Worm (Caenorhabditis elegans) whole organism, midembryonic: ENCODE data around the gene F53F1.3.
"Not testable (repeated sequence)": the region's sequence is repeated elsewhere in the genome, so short reads cannot be mapped to it uniquely, and the experiment has no call there.

Experiments used
- T22C8.4 ChIP-seq: fragments of 200-800 bp; sonication (Bioruptor generic); IDR thresholded peaks from 2 replicates; pipeline ENCODE4 v1.3.6; 2022; ENCODE audit warnings: missing genetic modification characterization, missing compliant biosample characterization
- cog-1 ChIP-seq: sonication (generic microtip); optimal IDR thresholded peaks from 2 replicates; lab custom pipeline; 2016; ENCODE audit warnings: missing genetic modification characterization, missing compliant biosample characterization
- flt-1 ChIP-seq: fragments of 200-800 bp; sonication (Bioruptor generic); IDR thresholded peaks from 2 replicates; pipeline ENCODE4 v1.3.6; 2022; ENCODE audit warnings: missing genetic modification characterization, missing compliant biosample characterization
- klf-2 ChIP-seq: fragments of 200-800 bp; sonication (Bioruptor generic); conservative IDR thresholded peaks from 2 replicates; pipeline ENCODE4 v1.3.6; 2022; ENCODE audit warnings: missing genetic modification reagents, missing genetic modification characterization, missing compliant biosample characterization
- med-1 ChIP-seq: sonication (generic microtip); optimal IDR thresholded peaks from 2 replicates; lab custom pipeline; 2017; ENCODE audit warnings: missing genetic modification characterization, mild to moderate bottlenecking, missing compliant biosample characterization, antibody characterized with exemption, missing genetic modification reagents; ENCODE audit not compliant: insufficient read depth
- ref-1 ChIP-seq: fragments of 200-800 bp; sonication (Bioruptor generic); conservative IDR thresholded peaks from 2 replicates; pipeline ENCODE4 v1.3.6; 2022; ENCODE audit warnings: missing genetic modification reagents, missing genetic modification characterization, missing compliant biosample characterization
- tab-1 ChIP-seq: fragments of 200-800 bp; sonication (Bioruptor generic); IDR thresholded peaks from 2 replicates; pipeline ENCODE4 v1.3.6; 2022; ENCODE audit warnings: missing genetic modification characterization, missing compliant biosample characterization
- ztf-23 ChIP-seq: fragments of 200-800 bp; sonication (Bioruptor generic); IDR thresholded peaks from 2 replicates; pipeline ENCODE4 v1.3.6; 2022; ENCODE audit warnings: missing genetic modification reagents, missing genetic modification characterization, missing compliant biosample characterization
- ztf-29 ChIP-seq: fragments of 200-800 bp; sonication (Bioruptor generic); IDR thresholded peaks from 2 replicates; pipeline ENCODE4 v1.3.6; 2022; ENCODE audit warnings: missing genetic modification reagents, missing genetic modification characterization, missing compliant biosample characterization

F53F1.3 gene

ce11 chrV:13441661-13442060, 33.6 kb downstream of the F53F1.3 start, which contains the start of gene col-162:
Gene col-162, plus strand, starts transcription at chrV:13441961.
- TF ChIP-seq ztf-29 (GFP tag; lab: Robert Waterston, UW) (no peak), ztf-23 (GFP tag; lab: Robert Waterston, UW) (no peak), ref-1 (GFP tag; lab: Robert Waterston, UW) (no peak), klf-2 (GFP tag; lab: Robert Waterston, UW) (no peak), T22C8.4 (GFP tag; lab: Robert Waterston, UW) (no peak), med-1 (GFP tag; lab: Kevin White, UChicago) (no peak), tab-1 (GFP tag; lab: Robert Waterston, UW) (no peak), cog-1 (tag; lab: Kevin White, UChicago) (no peak), flt-1 (GFP tag; lab: Robert Waterston, UW) (no peak)

DNA sequence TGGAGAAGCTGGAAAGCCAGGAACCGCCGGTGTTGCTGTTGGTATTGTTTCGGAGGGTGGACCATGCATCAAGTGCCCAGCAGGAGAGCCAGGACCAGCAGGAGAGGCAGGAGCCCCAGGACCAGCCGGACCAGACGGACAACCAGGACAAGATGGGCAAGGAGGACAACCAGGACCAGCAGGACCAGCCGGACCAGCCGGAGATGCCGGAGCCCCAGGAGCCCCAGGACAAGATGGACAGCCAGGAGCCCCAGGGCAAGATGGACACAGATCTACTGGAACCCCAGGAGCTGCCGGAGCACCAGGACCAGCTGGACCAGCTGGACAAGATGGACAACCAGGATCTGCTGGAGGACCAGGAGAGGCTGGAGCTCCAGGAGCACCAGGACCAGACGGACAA, 34.8 kb downstream of the F53F1.3 start:
- TF ChIP-seq ztf-29 (GFP tag; lab: Robert Waterston, UW) (no peak), T22C8.4 (GFP tag; lab: Robert Waterston, UW) (no peak), med-1 (GFP tag; lab: Kevin White, UChicago) (no peak), tab-1 (GFP tag; lab: Robert Waterston, UW) (no peak), cog-1 (tag; lab: Kevin White, UChicago) (no peak), ref-1 (GFP tag; lab: Robert Waterston, UW) (no peak), ztf-23 (GFP tag; lab: Robert Waterston, UW) (no peak), flt-1 (GFP tag; lab: Robert Waterston, UW) (no peak), klf-2 (GFP tag; lab: Robert Waterston, UW) (no peak)

DNA sequence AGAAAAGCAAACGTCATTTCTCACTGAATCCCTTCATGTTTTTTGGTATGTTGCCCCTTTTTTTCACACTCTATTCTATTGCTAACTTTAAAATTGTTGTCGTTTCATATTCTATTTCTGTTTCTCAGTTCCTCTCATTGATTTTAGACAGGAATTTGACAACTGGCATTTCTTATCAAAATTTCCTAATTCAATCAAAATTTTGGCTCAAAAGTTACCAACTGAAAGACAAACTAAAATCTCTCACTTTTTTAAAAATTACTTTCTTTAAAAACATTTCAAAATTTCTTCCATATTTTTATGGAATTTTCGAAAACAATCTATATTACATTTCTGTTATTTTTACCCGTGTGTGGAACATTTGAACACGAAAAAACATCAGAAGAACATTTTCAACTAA, 35.5 kb downstream of the F53F1.3 start, which contains the start of gene Y2H9A.6:
Gene Y2H9A.6 (plus strand): TSS at position 301 of the 400 bp plus-strand sequence.
- TF ChIP-seq T22C8.4, klf-2, ztf-23 (GFP tag; lab: Robert Waterston, UW): not testable (repeated sequence)

DNA sequence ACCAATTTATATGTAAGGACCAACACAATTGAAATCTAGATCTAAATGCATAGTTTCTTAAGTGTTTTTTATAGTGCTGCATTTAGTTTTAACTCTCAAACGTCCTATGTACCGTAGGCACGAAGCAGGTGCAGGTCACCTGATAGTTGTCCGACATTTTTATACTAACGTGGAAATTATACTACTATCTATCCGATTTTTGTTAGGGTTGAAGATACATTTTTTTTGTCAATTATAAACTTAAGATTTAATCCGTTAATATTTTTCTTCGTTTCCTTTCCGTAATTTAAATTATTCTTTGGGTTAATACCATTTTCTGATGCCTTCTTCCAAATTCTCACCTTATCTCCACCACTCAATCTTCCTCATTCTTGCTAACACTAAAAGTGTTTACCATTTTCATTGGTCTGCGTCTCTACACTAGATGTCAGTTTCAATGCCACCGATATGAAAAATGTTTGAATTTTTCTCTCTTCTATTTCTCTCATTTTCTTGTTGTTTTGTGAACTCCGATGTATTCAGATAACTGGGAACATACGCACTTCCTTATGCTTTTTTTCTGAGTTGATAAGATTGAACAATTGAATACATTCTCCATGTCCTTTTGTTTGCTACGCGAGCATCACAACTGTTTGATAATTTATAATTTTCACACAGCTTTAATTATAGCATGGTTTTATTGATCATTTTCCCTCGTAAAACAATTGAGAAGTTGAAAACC, 37.3 kb downstream of the F53F1.3 start, which contains the start of gene Y2H9A.4:
Gene Y2H9A.4 (plus strand): TSS at position 671 of the 721 bp plus-strand sequence.
- TF ChIP-seq cog-1 (tag; lab: Kevin White, UChicago), result no peak
- TF ChIP-seq med-1 (GFP tag; lab: Kevin White, UChicago), result no peak
- TF ChIP-seq klf-2 (GFP tag; lab: Robert Waterston, UW), result no peak
- TF ChIP-seq flt-1 (GFP tag; lab: Robert Waterston, UW), result no peak
- TF ChIP-seq ztf-29 (GFP tag; lab: Robert Waterston, UW), result no peak
- no peak for TF ChIP-seq T22C8.4 (GFP tag; lab: Robert Waterston, UW)
- TF ChIP-seq tab-1 (GFP tag; lab: Robert Waterston, UW), result no peak
- TF ChIP-seq ztf-23 (GFP tag; lab: Robert Waterston, UW), result no peak
- no peak for TF ChIP-seq ref-1 (GFP tag; lab: Robert Waterston, UW)

DNA sequence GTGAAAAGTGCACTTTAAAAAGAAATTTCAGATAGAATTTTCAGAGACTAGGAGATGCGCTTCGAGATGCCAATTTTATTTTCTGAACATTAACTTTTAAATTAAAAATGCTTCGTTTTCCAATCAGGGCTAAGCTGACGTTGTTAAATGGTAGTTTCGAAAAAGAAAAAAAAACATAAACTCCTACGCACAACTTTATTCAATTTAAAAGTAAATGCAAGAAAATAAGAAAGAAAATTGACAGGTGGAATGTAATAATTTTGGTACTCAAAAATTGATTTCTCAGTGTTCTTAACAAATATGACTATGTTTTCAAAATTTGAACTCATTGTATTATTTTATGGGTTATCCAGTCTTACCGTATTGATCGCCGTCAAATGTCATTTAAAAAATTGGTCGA, 45.3 kb downstream of the F53F1.3 start, which contains the start of gene lurp-2:
Gene lurp-2 (plus strand): TSS at position 301 of the 400 bp plus-strand sequence.
- TF ChIP-seq med-1 (GFP tag; lab: Kevin White, UChicago) (no peak), flt-1 (GFP tag; lab: Robert Waterston, UW) (no peak), cog-1 (tag; lab: Kevin White, UChicago) (no peak)

DNA sequence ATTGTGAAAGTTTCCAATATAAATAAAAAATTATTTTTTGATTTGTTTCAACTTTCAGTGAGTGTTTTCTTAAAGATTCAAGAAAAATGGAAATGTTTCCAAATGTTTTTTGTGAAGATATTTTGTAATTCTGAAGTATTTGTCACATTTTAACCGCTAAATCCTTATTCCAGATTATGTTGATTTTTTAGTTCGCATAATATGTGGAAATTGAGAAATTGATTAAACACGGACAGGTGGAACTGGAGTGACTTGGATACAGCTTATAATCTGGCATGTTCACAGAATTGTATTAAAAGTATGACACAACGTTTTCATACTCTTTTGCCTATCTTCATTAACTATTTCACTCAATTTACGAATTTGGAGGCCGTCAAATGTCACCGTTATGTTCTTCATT, 47.4 kb downstream of the F53F1.3 start, which contains the start of gene lurp-3:
Gene lurp-3 (plus strand): TSS at position 301 of the 400 bp plus-strand sequence.
- TF ChIP-seq tab-1 (GFP tag; lab: Robert Waterston, UW) (no peak), T22C8.4 (GFP tag; lab: Robert Waterston, UW) (no peak), ztf-29 (GFP tag; lab: Robert Waterston, UW) (no peak), klf-2 (GFP tag; lab: Robert Waterston, UW) (no peak), med-1 (GFP tag; lab: Kevin White, UChicago) (no peak), flt-1 (GFP tag; lab: Robert Waterston, UW) (no peak), ztf-23 (GFP tag; lab: Robert Waterston, UW) (no peak), ref-1 (GFP tag; lab: Robert Waterston, UW) (no peak), cog-1 (tag; lab: Kevin White, UChicago) (no peak)

DNA sequence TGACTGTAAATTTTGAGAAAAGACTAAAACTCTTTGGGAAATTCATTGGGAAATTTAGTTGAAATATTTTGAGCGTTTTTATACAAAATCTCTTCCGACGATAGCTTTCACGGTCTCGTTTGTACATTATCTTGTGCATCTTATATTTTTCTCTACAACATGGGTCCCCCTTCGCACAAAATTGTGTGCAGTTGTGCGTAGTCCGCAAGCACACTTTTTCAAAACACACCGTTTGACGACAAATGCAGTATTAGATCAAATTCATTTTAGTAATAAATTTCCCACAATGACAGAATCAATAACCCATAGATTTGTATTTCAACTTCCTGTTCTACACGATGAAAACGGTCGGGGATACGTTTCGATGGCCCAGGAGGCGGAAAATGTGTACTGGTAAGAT, 49.8 kb downstream of the F53F1.3 start, which contains the start of gene F25H9.2:
Gene F25H9.2 (plus strand): TSS at position 226 of the 400 bp plus-strand sequence.
- TF ChIP-seq T22C8.4 (GFP tag; lab: Robert Waterston, UW) (no peak), med-1 (GFP tag; lab: Kevin White, UChicago) (no peak), flt-1 (GFP tag; lab: Robert Waterston, UW) (no peak), tab-1 (GFP tag; lab: Robert Waterston, UW) (no peak), ztf-29 (GFP tag; lab: Robert Waterston, UW) (no peak), klf-2 (GFP tag; lab: Robert Waterston, UW) (no peak)

- TF ChIP-seq med-1 (GFP tag; lab: Kevin White, UChicago) (no peak), tab-1 (GFP tag; lab: Robert Waterston, UW) (no peak), T22C8.4 (GFP tag; lab: Robert Waterston, UW) (no peak), ref-1 (GFP tag; lab: Robert Waterston, UW) (no peak), ztf-23 (GFP tag; lab: Robert Waterston, UW) (no peak), cog-1 (tag; lab: Kevin White, UChicago) (no peak), flt-1 (GFP tag; lab: Robert Waterston, UW) (no peak), ztf-29 (GFP tag; lab: Robert Waterston, UW) (no peak), klf-2 (GFP tag; lab: Robert Waterston, UW) (no peak)
These were observed 51.3 kb downstream of the F53F1.3 start, which contains the start of gene bath-39 for ce11 chrV:13459323-13459722. Gene bath-39, plus strand, starts transcription at chrV:13459459.
